Worm (Caenorhabditis elegans): ENCODE results near the gene Y16B4A.2.

The Y16B4A.2 gene

ce11 chrX:14790320-14791048 is 18.8 kb upstream of the Y16B4A.2 start, which contains the start of gene tatn-1 (continued):
- TF ChIP-seq nhr-111 (GFP tag; optimal IDR thresholded peaks at IDR 0.05) (no peak), lim-7 (GFP tag; IDR thresholded peaks at IDR 0.05) (no peak), lin-1 (GFP tag; IDR thresholded peaks at IDR 0.05) (peak; percentile 52), nhr-41 (GFP tag; IDR thresholded peaks at IDR 0.05) (peak; percentile 24; the same call in 1 of the 2 replicates), mdt-29 (GFP tag; IDR thresholded peaks at IDR 0.05) (0 out of 2 replicates have a peak, but pooled peaks have one; percentile 27), dmd-8 (GFP tag; IDR thresholded peaks at IDR 0.05) (no peak), nhr-10 (tag; optimal IDR thresholded peaks at IDR 0.05) (peak; percentile 81), Y5F2A.4 (GFP tag; optimal IDR thresholded peaks at IDR 0.05) (no peak), nhr-237 (tag; optimal IDR thresholded peaks at IDR 0.05) (no peak), egl-43 (GFP tag; IDR thresholded peaks at IDR 0.05) (0 out of 2 replicates have a peak, but pooled peaks have one; percentile 11), mdl-1 (tag; optimal IDR thresholded peaks at IDR 0.05) (peak; percentile 94 to 98), dve-1 (tag; optimal IDR thresholded peaks at IDR 0.05; ENCODE audit: insufficient read depth) (peak; percentile 86), nhr-102 (tag; optimal IDR thresholded peaks at IDR 0.05) (peak; percentile 97), duxl-1 (tag; optimal IDR thresholded peaks at IDR 0.05; ENCODE audit: poor library complexity) (no peak), hlh-11 (tag; optimal IDR thresholded peaks at IDR 0.05) (peak; percentile 97), F10B5.3 (tag; optimal IDR thresholded peaks at IDR 0.05) (no peak), T26A8.4 (GFP tag; IDR thresholded peaks at IDR 0.05) (peak; percentile 65), nhr-28 (tag; optimal IDR thresholded peaks at IDR 0.05) (peak; percentile 83), ces-1 (GFP tag; optimal IDR thresholded peaks at IDR 0.05) (no peak), rbr-2 (tag; optimal IDR thresholded peaks at IDR 0.05) (peak; percentile 47), unc-62 (GFP tag; optimal IDR thresholded peaks at IDR 0.05 in 1 of 2) (peak; percentile 59 to 100), unc-62 (tag; optimal IDR thresholded peaks at IDR 0.05) (no peak), zfp-2 (tag; optimal IDR thresholded peaks at IDR 0.05) (no peak), gei-8 (GFP tag; optimal IDR thresholded peaks at IDR 0.05) (peak; percentile 80), nhr-11 (tag; optimal IDR thresholded peaks at IDR 0.05) (no peak), sdz-12 (GFP tag; optimal IDR thresholded peaks at IDR 0.05) (no peak), nhr-76 (tag; optimal IDR thresholded peaks at IDR 0.05) (no peak), nhr-25 (tag; optimal IDR thresholded peaks at IDR 0.05; ENCODE audit: borderline replicate concordance, insufficient read depth) (peak; percentile 61), hif-1 (tag; optimal IDR thresholded peaks at IDR 0.05) (peak; percentile 40 to 88), ztf-11 (tag; optimal IDR thresholded peaks at IDR 0.05) (no peak), arid-1 (GFP tag; conservative IDR thresholded peaks at IDR 0.05) (0 out of 2 replicates have a peak, but pooled peaks have one; percentile 11)

ce11 chrX:14787557-14787932 is 15.9 kb upstream of the Y16B4A.2 start:
- TF ChIP-seq ceh-20 (GFP tag; IDR thresholded peaks at IDR 0.05), result no peak
- peak in 1 of 2 experiments; percentile 70 for TF ChIP-seq unc-62 (GFP tag; optimal IDR thresholded peaks at IDR 0.05 in 1 of 2)
- no peak for TF ChIP-seq unc-62 (tag; optimal IDR thresholded peaks at IDR 0.05)
- peak; percentile 16 for TF ChIP-seq nhr-28 (tag; optimal IDR thresholded peaks at IDR 0.05)
- TF ChIP-seq daf-16 (GFP tag; optimal IDR thresholded peaks at IDR 0.05), result no peak
- TF ChIP-seq daf-16 (tag; optimal IDR thresholded peaks at IDR 0.05), result peak; percentile 74
- TF ChIP-seq dmd-6 (GFP tag; IDR thresholded peaks at IDR 0.05), result peak; percentile 19; the same call in 1 of the 2 replicates
- peak; percentile 34 for TF ChIP-seq dve-1 (tag; optimal IDR thresholded peaks at IDR 0.05; ENCODE audit: insufficient read depth)
- TF ChIP-seq egl-43 (GFP tag; IDR thresholded peaks at IDR 0.05), result no peak

- TF ChIP-seq nhr-48 (tag; optimal IDR thresholded peaks at IDR 0.05) (peak; percentile 53), spr-1 (tag; optimal IDR thresholded peaks at IDR 0.05) (no peak), tra-1 (GFP tag; IDR thresholded peaks at IDR 0.05) (0 out of 2 replicates have a peak, but pooled peaks have one; percentile 35), attf-4 (tag; optimal IDR thresholded peaks at IDR 0.05) (no peak), mxl-3 (GFP tag; optimal IDR thresholded peaks at IDR 0.05) (peak; percentile 65), nhr-237 (tag; optimal IDR thresholded peaks at IDR 0.05) (no peak), nhr-41 (GFP tag; IDR thresholded peaks at IDR 0.05) (no peak), daf-16 (GFP tag; optimal IDR thresholded peaks at IDR 0.05) (no peak), daf-16 (tag; optimal IDR thresholded peaks at IDR 0.05) (peak; percentile 59), lin-39 (tag; optimal IDR thresholded peaks at IDR 0.05) (no peak), nhr-28 (tag; optimal IDR thresholded peaks at IDR 0.05) (peak; percentile 61), mxl-2 (GFP tag; conservative IDR thresholded peaks at IDR 0.05) (no peak), aly-2 (tag; optimal IDR thresholded peaks at IDR 0.05) (no peak), zfp-3 (GFP tag; conservative IDR thresholded peaks at IDR 0.05) (no peak), Y105C5A.15 (GFP tag; IDR thresholded peaks at IDR 0.05) (no peak), F44E2.7 (GFP tag; IDR thresholded peaks at IDR 0.05) (no peak)
These were observed 15.3 kb upstream of the Y16B4A.2 start for ce11 chrX:14786821-14787556.
